Fruit fly (Drosophila melanogaster) whole organism, embryonic: ENCODE measurements around the gene CG17329.

Source experiments
- Aef1 ChIP-seq: fragments of 200-800 bp; sonication (Bioruptor generic); IDR thresholded peaks from 3 replicates; pipeline ENCODE4 v1.3.6; 2022; ENCODE audit warnings: missing biosample characterization, missing genetic modification characterization
- Asciz ChIP-seq: fragments of 200-800 bp; sonication (Bioruptor generic); optimal IDR thresholded peaks from 2 replicates; lab custom pipeline; 2017; ENCODE audit warnings: missing biosample characterization, mild to moderate bottlenecking, missing genetic modification characterization, missing genetic modification reagents
- BEAF-32 ChIP-seq: fragments of 200-800 bp; sonication (Bioruptor generic); optimal IDR thresholded peaks from 3 replicates; lab custom pipeline; 2017; ENCODE audit warnings: missing biosample characterization, missing genetic modification characterization, mild to moderate bottlenecking, moderate library complexity, missing genetic modification reagents
- CG10147 ChIP-seq: fragments of 200-800 bp; sonication (Bioruptor generic); optimal IDR thresholded peaks from 2 replicates; lab custom pipeline; 2019; ENCODE audit warnings: missing biosample characterization, mild to moderate bottlenecking, missing genetic modification characterization, moderate library complexity
- CG10209 ChIP-seq: fragments of 200-800 bp; sonication (Bioruptor generic); optimal IDR thresholded peaks from 3 replicates; lab custom pipeline; 2017; ENCODE audit warnings: missing biosample characterization, mild to moderate bottlenecking, missing genetic modification characterization, missing genetic modification reagents
- CG10321 ChIP-seq: fragments of 200-800 bp; sonication (Bioruptor generic); IDR thresholded peaks from 2 replicates; pipeline ENCODE4 v1.3.6; 2022; ENCODE audit warnings: missing biosample characterization, missing genetic modification characterization
- CG11398 ChIP-seq: fragments of 200-800 bp; sonication (Bioruptor generic); optimal IDR thresholded peaks from 2 replicates; lab custom pipeline; 2016; ENCODE audit warnings: missing biosample characterization, missing genetic modification characterization
- CG11456 ChIP-seq: fragments of 200-800 bp; sonication (Bioruptor generic); IDR thresholded peaks from 3 replicates; pipeline ENCODE4 v1.3.6; 2022; ENCODE audit warnings: missing biosample characterization, missing genetic modification characterization
- CG12942 ChIP-seq: fragments of 200-800 bp; sonication (Bioruptor generic); optimal IDR thresholded peaks from 3 replicates; lab custom pipeline; 2016; ENCODE audit warnings: missing biosample characterization, missing genetic modification characterization
- CG13123 ChIP-seq: fragments of 200-800 bp; sonication (Bioruptor generic); optimal IDR thresholded peaks from 2 replicates; lab custom pipeline; 2016; ENCODE audit warnings: missing biosample characterization, missing genetic modification characterization
- CG15479 ChIP-seq: fragments of 200-800 bp; sonication (Bioruptor generic); optimal IDR thresholded peaks from 3 replicates; lab custom pipeline; 2019; ENCODE audit warnings: missing biosample characterization, mild to moderate bottlenecking, missing genetic modification characterization, moderate library complexity
- CG15696 ChIP-seq: fragments of 200-800 bp; sonication (Bioruptor generic); optimal IDR thresholded peaks from 2 replicates; lab custom pipeline; 2019; ENCODE audit warnings: missing biosample characterization, mild to moderate bottlenecking, missing genetic modification characterization, moderate library complexity
- CG2889 ChIP-seq: fragments of 200-800 bp; sonication (Bioruptor generic); IDR thresholded peaks from 3 replicates; pipeline ENCODE4 v1.3.6; 2022; ENCODE audit warnings: missing biosample characterization, missing genetic modification characterization
- CG31388 ChIP-seq: fragments of 200-800 bp; sonication (Bioruptor generic); optimal IDR thresholded peaks from 2 replicates; lab custom pipeline; 2016; ENCODE audit warnings: missing biosample characterization, missing genetic modification characterization
- CG32767 ChIP-seq: fragments of 200-800 bp; sonication (Bioruptor generic); IDR thresholded peaks from 2 replicates; pipeline ENCODE4 v1.3.6; 2022; ENCODE audit warnings: missing biosample characterization, missing genetic modification characterization
- CG3407 ChIP-seq: fragments of 200-800 bp; sonication (Bioruptor generic); optimal IDR thresholded peaks from 2 replicates; lab custom pipeline; 2018; ENCODE audit warnings: missing biosample characterization, mild to moderate bottlenecking, missing genetic modification characterization
- CG34376 ChIP-seq: fragments of 200-800 bp; sonication (Bioruptor generic); optimal IDR thresholded peaks from 2 replicates; lab custom pipeline; 2018; ENCODE audit warnings: missing biosample characterization, mild to moderate bottlenecking, missing genetic modification characterization
- CG4707 ChIP-seq: fragments of 200-800 bp; sonication (Bioruptor generic); optimal IDR thresholded peaks from 2 replicates; lab custom pipeline; 2018; ENCODE audit warnings: missing biosample characterization, mild to moderate bottlenecking, missing genetic modification characterization, moderate library complexity
- CG6689 ChIP-seq: fragments of 200-800 bp; sonication (Bioruptor generic); IDR thresholded peaks from 2 replicates; pipeline ENCODE4 v1.3.6; 2022; ENCODE audit warnings: missing biosample characterization, missing genetic modification characterization
- CG7271 ChIP-seq: fragments of 200-800 bp; sonication (Bioruptor generic); optimal IDR thresholded peaks from 2 replicates; lab custom pipeline; 2018; ENCODE audit warnings: missing biosample characterization, mild to moderate bottlenecking, missing genetic modification characterization, moderate library complexity
- CTCF ChIP-seq: fragments of 200-800 bp; sonication (Bioruptor generic); optimal IDR thresholded peaks from 2 replicates; lab custom pipeline; 2017; ENCODE audit warnings: missing biosample characterization, mild to moderate bottlenecking, missing genetic modification characterization, moderate library complexity
- Camta ChIP-seq: fragments of 200-800 bp; sonication (Bioruptor generic); optimal IDR thresholded peaks from 2 replicates; lab custom pipeline; 2016; ENCODE audit warnings: missing biosample characterization, missing genetic modification characterization
- Dbx ChIP-seq: fragments of 200-800 bp; sonication (Bioruptor generic); IDR thresholded peaks from 3 replicates; pipeline ENCODE4 v1.3.6; 2022; ENCODE audit warnings: missing biosample characterization, missing genetic modification characterization
- Fer1 ChIP-seq: fragments of 200-800 bp; sonication (Bioruptor generic); optimal IDR thresholded peaks from 2 replicates; lab custom pipeline; 2017; ENCODE audit warnings: missing biosample characterization, mild to moderate bottlenecking, missing genetic modification characterization
- GATAe ChIP-seq: fragments of 200-800 bp; sonication (Bioruptor generic); conservative IDR thresholded peaks from 2 replicates; pipeline ENCODE4 v1.3.6; 2022; ENCODE audit warnings: missing biosample characterization, missing genetic modification characterization
- HLH3B ChIP-seq: fragments of 200-800 bp; sonication (Bioruptor generic); IDR thresholded peaks from 2 replicates; pipeline ENCODE4 v1.3.6; 2022; ENCODE audit warnings: missing biosample characterization, missing genetic modification characterization
- Lhr ChIP-seq: fragments of 200-800 bp; sonication (Bioruptor generic); optimal IDR thresholded peaks from 3 replicates; lab custom pipeline; 2017; ENCODE audit warnings: mild to moderate bottlenecking, missing biosample characterization, missing genetic modification reagents, missing genetic modification characterization
- Sry-β ChIP-seq: fragments of 200-800 bp; sonication (Bioruptor generic); optimal IDR thresholded peaks from 2 replicates; lab custom pipeline; 2018; ENCODE audit warnings: missing biosample characterization, mild to moderate bottlenecking, missing genetic modification characterization, moderate library complexity
- Usf ChIP-seq: fragments of 200-800 bp; sonication (Bioruptor generic); optimal IDR thresholded peaks from 2 replicates; lab custom pipeline; 2017; ENCODE audit warnings: missing genotype, missing biosample characterization, missing genetic modification characterization
- Xrp1 ChIP-seq: fragments of 200-800 bp; sonication (Bioruptor generic); IDR thresholded peaks from 2 replicates; pipeline ENCODE4 v1.3.6; 2022; ENCODE audit warnings: missing biosample characterization, missing genetic modification characterization
- YL-1 ChIP-seq: fragments of 200-800 bp; sonication (Bioruptor generic); optimal IDR thresholded peaks from 3 replicates; lab custom pipeline; 2017; ENCODE audit warnings: missing biosample characterization, mild to moderate bottlenecking, missing genetic modification characterization
- al ChIP-seq: fragments of 200-800 bp; sonication (Bioruptor generic); IDR thresholded peaks from 2 replicates; pipeline ENCODE4 v1.3.6; 2022; ENCODE audit warnings: missing biosample characterization, missing genetic modification characterization
- ato ChIP-seq: fragments of 200-800 bp; sonication (Bioruptor generic); IDR thresholded peaks from 2 replicates; pipeline ENCODE4 v1.3.6; 2022; ENCODE audit warnings: missing biosample characterization, missing genetic modification characterization; ENCODE audit not compliant: partially characterized antibody
- bab2 ChIP-seq: fragments of 200-800 bp; sonication (Bioruptor generic); optimal IDR thresholded peaks from 2 replicates; lab custom pipeline; 2016; ENCODE audit warnings: missing biosample characterization, missing genetic modification characterization
- br ChIP-seq: fragments of >200 bp; optimal IDR thresholded peaks from 2 replicates; lab custom pipeline; 2017
- bsh ChIP-seq, 2 experiments: fragments of 200-800 bp; sonication (Bioruptor generic); optimal IDR thresholded peaks; 2 replicates each; lab custom pipeline; 2017 to 2018; ENCODE audit warnings: mild to moderate bottlenecking in 2 of 2, missing biosample characterization in 2 of 2, missing genetic modification characterization in 2 of 2, moderate library complexity in 1 of 2
- chif ChIP-seq, 2 experiments: fragments of 200-800 bp; sonication (Bioruptor generic); optimal IDR thresholded peaks; 3 replicates each; lab custom pipeline; 2016; ENCODE audit warnings: missing biosample characterization in 2 of 2, missing genetic modification characterization in 2 of 2
- dm ChIP-seq: fragments of 200-800 bp; sonication (Bioruptor generic); optimal IDR thresholded peaks from 3 replicates; lab custom pipeline; 2016; ENCODE audit warnings: missing biosample characterization, missing genetic modification characterization
- eve ChIP-seq, 2 experiments: fragments of >200 bp; optimal IDR thresholded peaks; 2 replicates each; lab custom pipeline; 2017; ENCODE audit warnings: missing biosample characterization in 2 of 2, missing genetic modification characterization in 2 of 2
- hkb ChIP-seq, 2 experiments: fragments of 200-800 bp in 1 of 2; fragments of >200 bp in 1 of 2; sonication (Bioruptor generic) in 1 of 2; IDR thresholded peaks in 1 of 2; optimal IDR thresholded peaks in 1 of 2; 2 replicates each; pipeline versions ENCODE4 v1.3.6 to Lab custom; 2017 to 2022; ENCODE audit warnings: missing biosample characterization in 1 of 2, missing genetic modification characterization in 1 of 2
- lov ChIP-seq, 2 experiments: fragments of 200-800 bp in 1 of 2; fragments of >200 bp in 1 of 2; sonication (Bioruptor generic) in 1 of 2; IDR thresholded peaks in 1 of 2; optimal IDR thresholded peaks in 1 of 2; 2 replicates in 1 of 2; 3 replicates in 1 of 2; pipeline versions ENCODE4 v1.3.6 to Lab custom; 2017 to 2022; ENCODE audit warnings: missing biosample characterization in 1 of 2, missing genetic modification characterization in 1 of 2
- pfk ChIP-seq: fragments of 200-800 bp; sonication (Bioruptor generic); optimal IDR thresholded peaks from 2 replicates; lab custom pipeline; 2018; ENCODE audit warnings: missing biosample characterization, mild to moderate bottlenecking, missing genetic modification characterization, moderate library complexity
- prd ChIP-seq, 3 experiments: fragments of >200 bp in 2 of 3; fragments of 200-800 bp in 1 of 3; sonication (Bioruptor generic) in 1 of 3; optimal IDR thresholded peaks in 2 of 3; IDR thresholded peaks in 1 of 3; 2 replicates in 2 of 3; 3 replicates in 1 of 3; pipeline versions ENCODE4 v1.3.6 to Lab custom; 2017 to 2022; ENCODE audit warnings: missing biosample characterization in 1 of 3, missing genetic modification characterization in 1 of 3
- pros ChIP-seq: fragments of 200-800 bp; sonication (Bioruptor generic); optimal IDR thresholded peaks from 3 replicates; lab custom pipeline; 2019; ENCODE audit warnings: missing biosample characterization, mild to moderate bottlenecking, missing genetic modification characterization, moderate library complexity
- schlank ChIP-seq: fragments of 200-800 bp; sonication (Bioruptor generic); optimal IDR thresholded peaks from 2 replicates; lab custom pipeline; 2018; ENCODE audit warnings: missing biosample characterization, mild to moderate bottlenecking, missing genetic modification characterization
- shn ChIP-seq: fragments of 200-800 bp; sonication (Bioruptor generic); optimal IDR thresholded peaks from 3 replicates; lab custom pipeline; 2016; ENCODE audit warnings: missing biosample characterization, missing genetic modification characterization
- sr ChIP-seq: fragments of 200-800 bp; sonication (Bioruptor generic); IDR thresholded peaks from 3 replicates; pipeline ENCODE4 v1.3.6; 2022; ENCODE audit warnings: missing biosample characterization, missing genetic modification characterization
- trem ChIP-seq: fragments of 200-800 bp; optimal IDR thresholded peaks from 3 replicates; lab custom pipeline; 2019; ENCODE audit warnings: missing biosample characterization, mild to moderate bottlenecking, missing genetic modification characterization, moderate library complexity
- unpg ChIP-seq: fragments of 200-800 bp; sonication (Bioruptor generic); optimal IDR thresholded peaks from 3 replicates; lab custom pipeline; 2018; ENCODE audit warnings: missing biosample characterization, mild to moderate bottlenecking, missing genetic modification characterization, moderate library complexity
- zf30C ChIP-seq: fragments of 200-800 bp; sonication (Bioruptor generic); optimal IDR thresholded peaks from 3 replicates; lab custom pipeline; 2018; ENCODE audit warnings: missing biosample characterization, mild to moderate bottlenecking, missing genetic modification characterization

Gene CG17329

dm6 chr2L:16302773-16303279, 11.7 kb downstream of the CG17329 start, which contains the start of gene GMF:
Gene GMF (minus strand): TSS chr2L:16302954.
- TF ChIP-seq Usf (GFP tag; lab: Kevin White, UChicago): no peak
- no peak for TF ChIP-seq CG6689
- no peak for TF ChIP-seq shn (GFP tag; lab: Kevin White, UChicago)
- no peak for TF ChIP-seq eve (GFP tag; optimal IDR thresholded peaks at IDR 0.05; lab: Kevin White, UChicago)
- no peak for TF ChIP-seq CG32767 (GFP tag; lab: Robert Waterston, UW)
- TF ChIP-seq CG12942 (GFP tag; lab: Kevin White, UChicago): no peak
- no peak for TF ChIP-seq CG11398 (GFP tag; lab: Kevin White, UChicago)
- TF ChIP-seq CG10321: no peak
- no peak; the same call in 2 of the 3 replicates for TF ChIP-seq sr (GFP tag; lab: Robert Waterston, UW)
- no peak for TF ChIP-seq CG4707 (GFP tag; lab: Kevin White, UChicago)
- no peak for TF ChIP-seq Aef1 (GFP tag; lab: Robert Waterston, UW)
- no peak for TF ChIP-seq CG11456 (GFP tag; lab: Robert Waterston, UW)
- TF ChIP-seq pfk (GFP tag; lab: Kevin White, UChicago): no peak
- TF ChIP-seq CG34376 (GFP tag; lab: Kevin White, UChicago): no peak
- no peak for TF ChIP-seq Camta (GFP tag; lab: Kevin White, UChicago)
- peak; percentile 61 for TF ChIP-seq trem (tag; lab: Kevin White, UChicago)
- peak; percentile 55 for TF ChIP-seq Xrp1 (GFP tag; lab: Robert Waterston, UW)
- TF ChIP-seq br (lab: Kevin White, UChicago): no peak
- TF ChIP-seq CG7271 (tag; lab: Kevin White, UChicago): peak; percentile 58
- TF ChIP-seq zf30C: no peak
- no peak for TF ChIP-seq dm (GFP tag; lab: Kevin White, UChicago)
- TF ChIP-seq Dbx: 0 out of 3 replicates have a peak, but pooled peaks have one; percentile 11
- TF ChIP-seq HLH3B (GFP tag; lab: Robert Waterston, UW): no peak
- TF ChIP-seq bab2: no peak
- TF ChIP-seq hkb (optimal IDR thresholded peaks at IDR 0.05; lab: Kevin White, UChicago): no peak
- no peak for TF ChIP-seq hkb (GFP tag; IDR thresholded peaks at IDR 0.05; lab: Robert Waterston, UW)
- no peak for TF ChIP-seq CG15479
- TF ChIP-seq bsh (GFP tag; optimal IDR thresholded peaks at IDR 0.05; lab: Kevin White, UChicago): peak in 1 of 2 experiments; percentile 40
- TF ChIP-seq CG31388 (GFP tag; lab: Kevin White, UChicago): no peak
- TF ChIP-seq ato (GFP tag; lab: Robert Waterston, UW): no peak
- TF ChIP-seq schlank (tag; lab: Kevin White, UChicago): no peak
- TF ChIP-seq CG10209 (GFP tag; lab: Kevin White, UChicago): peak; percentile 10
- TF ChIP-seq GATAe (GFP tag; lab: Robert Waterston, UW): no peak
- peak; percentile 48 for TF ChIP-seq CG10147 (GFP tag; lab: Kevin White, UChicago)
- TF ChIP-seq pros (GFP tag; lab: Kevin White, UChicago): no peak
- peak; percentile 72 for TF ChIP-seq YL-1 (GFP tag; lab: Kevin White, UChicago)
- TF ChIP-seq al (GFP tag; lab: Robert Waterston, UW): no peak
- TF ChIP-seq chif (GFP tag; optimal IDR thresholded peaks at IDR 0.05; lab: Kevin White, UChicago): no peak
- no peak for TF ChIP-seq prd (optimal IDR thresholded peaks at IDR 0.05; lab: Kevin White, UChicago)
- no peak for TF ChIP-seq prd (GFP tag; IDR thresholded peaks at IDR 0.05; lab: Robert Waterston, UW)
- TF ChIP-seq CG3407 (GFP tag; lab: Kevin White, UChicago): no peak
- peak; percentile 40 for TF ChIP-seq unpg (GFP tag; lab: Kevin White, UChicago)
- peak; percentile 5 for TF ChIP-seq CG13123 (GFP tag; lab: Kevin White, UChicago)
- TF ChIP-seq Fer1 (GFP tag; lab: Kevin White, UChicago): peak; percentile 2
- TF ChIP-seq Sry-β (GFP tag; lab: Kevin White, UChicago): no peak
- no peak for TF ChIP-seq CG2889 (GFP tag; lab: Robert Waterston, UW)
- TF ChIP-seq CG15696 (tag; lab: Kevin White, UChicago): peak; percentile 46
- TF ChIP-seq Lhr: peak; percentile 53
- peak; percentile 67 for TF ChIP-seq BEAF-32 (GFP tag; lab: Kevin White, UChicago)
- peak; percentile 26 for TF ChIP-seq Asciz
- TF ChIP-seq lov (optimal IDR thresholded peaks at IDR 0.05; lab: Kevin White, UChicago): no peak
- TF ChIP-seq lov (GFP tag; IDR thresholded peaks at IDR 0.05; lab: Robert Waterston, UW): no peak
- TF ChIP-seq CTCF (GFP tag; lab: Kevin White, UChicago): no peak
